Worm (Caenorhabditis elegans) whole organism, L1 larva: ENCODE measurements around the gene T13A10.64.

Experiments
- elt-3 ChIP-seq, 6 experiments: fragments of 150-350 bp in 1 of 6; sonication (generic microtip); optimal IDR thresholded peaks; 2 replicates each; lab custom pipeline; 2017 to 2018; ENCODE audit warnings: missing biosample characterization in 6 of 6, missing genetic modification characterization in 6 of 6, inconsistent platforms in 1 of 6
- mep-1 ChIP-seq: fragments of 150-350 bp; optimal IDR thresholded peaks from 2 replicates; lab custom pipeline; 2014; ENCODE audit warnings: missing biosample characterization, missing genetic modification characterization
- nhr-11 ChIP-seq: fragments of 150-350 bp; optimal IDR thresholded peaks from 2 replicates; lab custom pipeline; 2014; ENCODE audit warnings: missing biosample characterization, missing genetic modification characterization
- nhr-28 ChIP-seq: fragments of 150-350 bp; optimal IDR thresholded peaks from 2 replicates; lab custom pipeline; 2014; ENCODE audit warnings: missing biosample characterization, missing genetic modification characterization
- nhr-77 ChIP-seq: fragments of 150-350 bp; optimal IDR thresholded peaks from 2 replicates; lab custom pipeline; 2014; ENCODE audit warnings: missing biosample characterization, missing genetic modification characterization
- pqm-1 ChIP-seq: sonication (generic microtip); optimal IDR thresholded peaks from 3 replicates; lab custom pipeline; 2017; ENCODE audit warnings: missing biosample characterization, missing genetic modification characterization
- unc-62 ChIP-seq: fragments of 150-350 bp; optimal IDR thresholded peaks from 2 replicates; lab custom pipeline; 2014; ENCODE audit warnings: missing biosample characterization, missing genetic modification reagents, missing genetic modification characterization
- unc-86 ChIP-seq: sonication (generic microtip); optimal IDR thresholded peaks from 2 replicates; lab custom pipeline; 2016; ENCODE audit warnings: missing genetic modification characterization, missing compliant biosample characterization
- ztf-11 ChIP-seq, 2 experiments: sonication (generic microtip); optimal IDR thresholded peaks; 2 replicates each; lab custom pipeline; 2016 to 2017; ENCODE audit warnings: missing genetic modification characterization in 2 of 2, missing biosample characterization in 1 of 2, missing compliant biosample characterization in 1 of 2

DNA sequence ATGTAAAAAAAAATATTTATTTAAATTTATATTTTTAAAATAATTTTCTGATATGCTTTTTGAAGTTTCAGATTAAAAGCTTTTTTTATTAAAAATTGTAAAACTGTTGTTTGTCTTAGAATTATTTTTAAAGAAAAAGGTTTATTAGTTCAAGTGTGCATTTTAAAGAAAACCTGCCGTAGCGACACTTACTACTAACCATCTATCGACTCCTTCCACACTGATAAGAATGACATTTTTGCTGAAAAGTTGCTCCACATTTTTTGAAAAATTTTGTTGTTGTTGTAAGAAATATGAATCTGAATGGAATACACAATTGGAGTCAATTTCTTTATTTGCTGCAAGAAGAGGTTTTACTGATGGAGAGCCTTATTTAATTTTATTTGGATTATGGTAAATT is 26.8 kb upstream of the T13A10.64 start, which contains the start of gene C49A9.1:
- TF ChIP-seq nhr-77 (tag; lab: Kevin White, UChicago) (no peak), nhr-11 (no peak), ztf-11 (tag; optimal IDR thresholded peaks at IDR 0.05; lab: Kevin White, UChicago) (no peak), unc-86 (tag; lab: Kevin White, UChicago) (no peak), elt-3 (tag; optimal IDR thresholded peaks at IDR 0.05; lab: Kevin White, UChicago) (no peak), nhr-28 (tag; lab: Kevin White, UChicago) (no peak), unc-62 (GFP tag; lab: Kevin White, UChicago) (no peak), pqm-1 (tag; lab: Kevin White, UChicago) (no peak), mep-1 (no peak)
